Worm (Caenorhabditis elegans): Measurements from ENCODE around the gene nep-5.

DNA sequence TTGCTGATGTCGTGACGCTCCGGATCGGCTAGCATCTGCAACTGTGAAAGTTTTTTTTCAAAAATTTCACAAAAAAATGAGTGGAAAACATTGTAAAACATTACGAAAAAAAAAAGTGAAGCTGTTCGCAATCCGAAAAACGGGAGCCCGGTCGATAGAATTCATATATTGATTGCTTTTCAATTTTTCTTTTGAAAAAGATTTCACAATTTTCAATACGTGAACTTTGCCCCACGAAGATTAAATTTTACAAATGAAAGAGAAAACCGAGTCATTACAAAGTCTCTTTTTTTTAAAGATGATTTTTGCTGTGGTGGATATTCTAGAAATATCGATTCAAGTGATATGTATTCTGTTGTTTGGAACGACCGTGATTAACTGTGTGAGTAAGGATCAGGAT is 6.5 kb downstream of the nep-5 start, which contains the start of gene F12A10.6:
- TF ChIP-seq W03F9.2 (tag; optimal IDR thresholded peaks at IDR 0.05) (no peak), him-1 (tag; optimal IDR thresholded peaks at IDR 0.05) (no peak), dao-5 (tag; optimal IDR thresholded peaks at IDR 0.05) (no peak)
